Worm (Caenorhabditis elegans) whole organism, L3 larva: ENCODE measurements around the gene F54C9.11.

ENCODE experiments used
- ZK546.5 ChIP-seq: sonication (generic microtip); optimal IDR thresholded peaks from 2 replicates; lab custom pipeline; 2017; ENCODE audit warnings: missing biosample characterization, missing genetic modification characterization
- aly-2 ChIP-seq: fragments of 150-350 bp; optimal IDR thresholded peaks from 2 replicates; lab custom pipeline; 2014; ENCODE audit warnings: missing biosample characterization, missing genetic modification characterization
- ama-1 ChIP-seq: fragments of 150-350 bp; optimal IDR thresholded peaks from 2 replicates; lab custom pipeline; 2018
- ceh-16 ChIP-seq: sonication (generic microtip); optimal IDR thresholded peaks from 2 replicates; lab custom pipeline; 2017; ENCODE audit warnings: missing biosample characterization, missing genetic modification characterization
- ceh-82 ChIP-seq: fragments of 150-350 bp; optimal IDR thresholded peaks from 2 replicates; lab custom pipeline; 2014; ENCODE audit warnings: missing biosample characterization, missing genetic modification characterization
- daf-12 ChIP-seq: fragments of 150-350 bp; optimal IDR thresholded peaks from 2 replicates; lab custom pipeline; 2014; ENCODE audit warnings: missing biosample characterization, missing genetic modification reagents, missing genetic modification characterization
- egl-5 ChIP-seq: fragments of 150-350 bp; optimal IDR thresholded peaks from 2 replicates; lab custom pipeline; 2017; ENCODE audit warnings: missing biosample characterization, missing genetic modification reagents, missing genetic modification characterization, inconsistent platforms
- elt-1 ChIP-seq: fragments of 150-350 bp; optimal IDR thresholded peaks from 2 replicates; lab custom pipeline; 2014; ENCODE audit warnings: missing biosample characterization, missing genetic modification characterization
- elt-2 ChIP-seq: sonication (generic microtip); optimal IDR thresholded peaks from 2 replicates; lab custom pipeline; 2016; ENCODE audit warnings: missing genetic modification reagents, mild to moderate bottlenecking, missing genetic modification characterization, missing compliant biosample characterization
- elt-3 ChIP-seq, 3 experiments: fragments of 150-350 bp in 1 of 3; sonication (generic microtip) in 2 of 3; optimal IDR thresholded peaks; 2 replicates in 2 of 3; 4 replicates in 1 of 3; lab custom pipeline; 2014 to 2017; ENCODE audit warnings: missing biosample characterization in 3 of 3, missing genetic modification characterization in 3 of 3
- eor-1 ChIP-seq, 2 experiments: fragments of 150-350 bp; optimal IDR thresholded peaks; 2 replicates each; lab custom pipeline; 2014 to 2018; ENCODE audit warnings: missing biosample characterization in 2 of 2, missing genetic modification characterization in 2 of 2
- fkh-2 ChIP-seq: fragments of 150-350 bp; optimal IDR thresholded peaks from 2 replicates; lab custom pipeline; 2014; ENCODE audit warnings: missing biosample characterization, missing genetic modification reagents, missing genetic modification characterization
- hmg-11 ChIP-seq: sonication (generic microtip); optimal IDR thresholded peaks from 2 replicates; lab custom pipeline; 2016; ENCODE audit warnings: missing genetic modification characterization, missing compliant biosample characterization
- jun-1 ChIP-seq: fragments of 150-350 bp; optimal IDR thresholded peaks from 2 replicates; lab custom pipeline; 2014; ENCODE audit warnings: missing biosample characterization, missing genetic modification reagents, missing genetic modification characterization
- lin-15B ChIP-seq: fragments of 150-350 bp; optimal IDR thresholded peaks from 2 replicates; lab custom pipeline; 2014; ENCODE audit warnings: missing biosample characterization, missing genetic modification characterization
- lin-39 ChIP-seq: fragments of 150-350 bp; optimal IDR thresholded peaks from 2 replicates; lab custom pipeline; 2018; ENCODE audit warnings: missing biosample characterization, missing genetic modification reagents, missing genetic modification characterization
- lsy-12 ChIP-seq: sonication (generic microtip); optimal IDR thresholded peaks from 2 replicates; lab custom pipeline; 2016; ENCODE audit warnings: mild to moderate bottlenecking, missing genetic modification characterization, missing compliant biosample characterization
- mdl-1 ChIP-seq: fragments of 150-350 bp; optimal IDR thresholded peaks from 2 replicates; lab custom pipeline; 2014; ENCODE audit warnings: missing biosample characterization, missing genetic modification characterization
- mml-1 ChIP-seq: fragments of 150-350 bp; sonication (generic microtip); optimal IDR thresholded peaks from 3 replicates; lab custom pipeline; 2014; ENCODE audit warnings: missing biosample characterization, missing genetic modification characterization
- nhr-12 ChIP-seq: fragments of 150-350 bp; optimal IDR thresholded peaks from 2 replicates; lab custom pipeline; 2014; ENCODE audit warnings: missing biosample characterization, missing genetic modification characterization
- nhr-23 ChIP-seq: fragments of 150-350 bp; optimal IDR thresholded peaks from 2 replicates; lab custom pipeline; 2014; ENCODE audit warnings: missing biosample characterization, missing genetic modification reagents, missing genetic modification characterization
- nhr-237 ChIP-seq: fragments of 150-350 bp; optimal IDR thresholded peaks from 2 replicates; lab custom pipeline; 2014; ENCODE audit warnings: missing biosample characterization, missing genetic modification characterization
- nhr-28 ChIP-seq: fragments of 150-350 bp; optimal IDR thresholded peaks from 2 replicates; lab custom pipeline; 2014; ENCODE audit warnings: missing biosample characterization, missing genetic modification characterization
- nhr-43 ChIP-seq: sonication (generic microtip); optimal IDR thresholded peaks from 2 replicates; lab custom pipeline; 2016; ENCODE audit warnings: mild to moderate bottlenecking, missing genetic modification characterization, missing compliant biosample characterization; ENCODE audit not compliant: poor library complexity, severe bottlenecking
- nhr-67 ChIP-seq: fragments of 150-350 bp; optimal IDR thresholded peaks from 2 replicates; lab custom pipeline; 2014; ENCODE audit warnings: missing biosample characterization, missing genetic modification characterization
- nhr-77 ChIP-seq: fragments of 150-350 bp; optimal IDR thresholded peaks from 2 replicates; lab custom pipeline; 2014; ENCODE audit warnings: missing biosample characterization, missing genetic modification characterization
- pha-4 ChIP-seq: fragments of 150-350 bp; optimal IDR thresholded peaks from 2 replicates; lab custom pipeline; 2014; ENCODE audit warnings: missing biosample characterization, missing genetic modification reagents, missing genetic modification characterization
- pqm-1 ChIP-seq: fragments of 150-350 bp; optimal IDR thresholded peaks from 2 replicates; lab custom pipeline; 2017; ENCODE audit warnings: missing biosample characterization, missing genetic modification characterization, inconsistent platforms
- sea-2 ChIP-seq: fragments of 150-350 bp; sonication (generic microtip); optimal IDR thresholded peaks from 4 replicates; lab custom pipeline; 2014; ENCODE audit warnings: missing biosample characterization, missing genetic modification reagents, missing genetic modification characterization
- snpc-4 ChIP-seq: fragments of 150-350 bp; optimal IDR thresholded peaks from 2 replicates; lab custom pipeline; 2014; ENCODE audit warnings: missing biosample characterization, missing genetic modification characterization
- tbx-2 ChIP-seq: sonication (generic microtip); optimal IDR thresholded peaks from 2 replicates; lab custom pipeline; 2016; ENCODE audit warnings: mild to moderate bottlenecking, missing genetic modification characterization, missing compliant biosample characterization
- unc-39 ChIP-seq: sonication (generic microtip); optimal IDR thresholded peaks from 4 replicates; lab custom pipeline; 2017; ENCODE audit warnings: missing biosample characterization, missing genetic modification characterization
- unc-62 ChIP-seq: fragments of 150-350 bp; sonication (generic microtip); optimal IDR thresholded peaks from 4 replicates; lab custom pipeline; 2014; ENCODE audit warnings: missing biosample characterization, missing genetic modification reagents, missing genetic modification characterization
- zag-1 ChIP-seq: fragments of 150-350 bp; optimal IDR thresholded peaks from 2 replicates; lab custom pipeline; 2014; ENCODE audit warnings: missing biosample characterization, missing genetic modification characterization
- ztf-11 ChIP-seq: fragments of 150-350 bp; optimal IDR thresholded peaks from 2 replicates; lab custom pipeline; 2014; ENCODE audit warnings: missing biosample characterization, missing genetic modification characterization

F54C9.11 gene

DNA sequence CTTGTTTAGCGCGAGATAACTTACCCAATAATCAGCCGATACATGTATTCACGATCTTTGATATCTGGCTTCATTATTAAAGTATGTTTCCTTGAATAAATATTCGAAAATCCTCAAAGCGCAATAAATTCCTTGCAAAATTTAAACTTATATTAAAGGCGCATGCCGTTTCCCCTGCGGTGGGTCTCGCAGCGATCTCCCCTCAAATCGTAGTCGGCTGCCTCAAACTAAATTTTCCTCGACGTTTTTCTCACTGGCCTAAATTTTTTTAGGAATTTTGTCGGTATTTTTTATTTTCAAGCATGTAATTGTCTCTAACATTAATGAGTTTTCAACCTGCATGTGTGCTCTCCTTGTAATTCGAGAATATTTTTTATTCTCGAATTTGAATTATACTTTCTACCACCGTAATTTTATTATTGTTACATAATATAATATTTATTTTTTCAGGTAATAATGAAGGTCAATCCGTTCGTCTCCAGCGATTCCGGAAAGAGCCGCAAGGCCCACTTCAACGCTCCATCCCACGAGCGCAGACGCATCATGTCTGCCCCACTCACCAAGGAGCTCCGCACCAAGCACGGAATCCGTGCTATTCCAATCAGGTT, 17.6 kb upstream of the F54C9.11 start, which contains the start of the genes cpf-1 and rpl-26 (continued):
- TF ChIP-seq snpc-4 (peak; percentile 90), sea-2 (no peak), zag-1 (tag; lab: Kevin White, UChicago) (no peak), lsy-12 (no peak), nhr-23 (tag; lab: Kevin White, UChicago) (peak; percentile 69), nhr-237 (tag; lab: Kevin White, UChicago) (no peak), unc-62 (GFP tag; lab: Kevin White, UChicago) (no peak), pha-4 (tag; lab: Kevin White, UChicago) (no peak), nhr-77 (tag; lab: Kevin White, UChicago) (no peak), unc-39 (tag; lab: Kevin White, UChicago) (no peak)

- TF ChIP-seq lin-15B (tag; lab: Kevin White, UChicago) (no peak), egl-5 (no peak), elt-1 (no peak), tbx-2 (tag; lab: Kevin White, UChicago) (no peak), nhr-23 (tag; lab: Kevin White, UChicago) (no peak), daf-12 (no peak), unc-62 (GFP tag; lab: Kevin White, UChicago) (no peak), elt-2 (no peak), pha-4 (tag; lab: Kevin White, UChicago) (no peak), lsy-12 (no peak), hmg-11 (tag; lab: Kevin White, UChicago) (no peak), nhr-237 (tag; lab: Kevin White, UChicago) (no peak), pqm-1 (tag; lab: Kevin White, UChicago) (no peak), eor-1 (tag; optimal IDR thresholded peaks at IDR 0.05; lab: Kevin White, UChicago) (no peak)
Observed at ce11 chrII:8600165-8600564, 15.3 kb upstream of the F54C9.11 start, which contains the start of gene pigg-1. TSS of gene pigg-1 (minus strand) at chrII:8600265.

DNA sequence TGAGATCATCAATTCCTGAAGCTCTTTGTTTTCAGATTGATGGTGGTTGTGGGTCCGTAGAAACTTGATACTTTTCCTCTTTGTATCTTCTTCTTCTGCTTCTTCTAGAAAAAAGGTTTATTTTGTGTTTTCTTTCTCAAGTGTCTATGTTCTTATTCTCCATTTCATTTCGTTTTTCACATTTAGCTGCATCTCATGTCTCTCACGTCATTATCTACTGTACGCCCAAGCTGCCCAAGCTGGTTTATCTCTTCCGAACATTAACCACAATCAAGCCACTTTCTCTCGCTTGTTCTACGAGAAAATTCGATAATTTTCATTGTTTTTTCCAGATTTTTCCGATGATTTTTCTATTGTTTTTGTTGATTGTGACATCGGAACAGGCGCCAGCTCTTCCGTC, 14.3 kb upstream of the F54C9.11 start, which contains the start of gene F28C6.5:
F28C6.5 (plus strand) TSS at position 301 of the 400 bp plus-strand sequence.
- TF ChIP-seq daf-12 (no peak), elt-3 (tag; optimal IDR thresholded peaks at IDR 0.05; lab: Kevin White, UChicago) (no peak), aly-2 (tag; lab: Kevin White, UChicago) (no peak), ceh-82 (tag; lab: Kevin White, UChicago) (no peak), nhr-43 (tag; lab: Kevin White, UChicago) (no peak), mdl-1 (tag; lab: Kevin White, UChicago) (no peak), ceh-16 (tag; lab: Kevin White, UChicago) (no peak), tbx-2 (tag; lab: Kevin White, UChicago) (no peak), ama-1 (lab: Kevin White, UChicago) (no peak), nhr-67 (tag; lab: Kevin White, UChicago) (no peak), nhr-28 (tag; lab: Kevin White, UChicago) (no peak)
- TF ChIP-seq, all 47 proteins: peak for 0

DNA sequence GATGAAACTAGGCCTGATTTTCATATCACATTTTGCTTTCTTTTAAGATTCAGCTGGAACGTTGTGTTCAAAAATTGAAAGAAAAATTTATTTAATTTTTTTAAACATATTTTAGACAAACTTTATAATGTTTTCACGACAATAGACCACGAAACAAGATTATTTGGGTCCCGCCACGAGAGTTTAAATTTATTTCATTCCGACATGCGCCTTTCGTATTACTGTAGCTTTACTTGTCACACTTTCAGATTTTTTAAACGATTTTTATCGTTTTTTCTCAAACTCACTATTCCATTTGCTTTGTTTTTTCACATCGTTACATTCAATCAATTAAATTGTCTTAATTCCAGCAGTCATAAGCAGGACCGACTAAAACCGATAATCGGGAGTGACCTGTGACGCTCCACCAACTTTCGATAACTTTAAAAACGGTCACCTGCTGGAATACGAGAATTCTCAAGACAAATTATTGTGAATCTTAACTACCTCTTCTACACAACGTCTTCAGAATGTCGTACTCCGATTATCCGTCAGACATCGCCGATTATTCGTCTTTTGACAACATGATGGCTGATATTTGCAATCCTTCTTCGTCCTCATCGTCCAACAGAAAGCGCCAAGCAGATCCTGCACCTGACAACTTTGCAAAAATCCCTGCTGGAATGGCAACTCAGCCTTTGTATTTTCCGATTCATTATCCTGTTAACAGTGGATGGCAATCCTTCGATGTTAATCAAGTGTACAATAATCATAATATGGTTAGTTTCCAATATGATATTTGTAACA, 9.1 kb upstream of the F54C9.11 start, which contains the start of gene aptf-3:
aptf-3 (plus strand) TSS at position 351 of the 786 bp plus-strand sequence.
- no peak for TF ChIP-seq ztf-11 (tag; lab: Kevin White, UChicago)
- no peak for TF ChIP-seq elt-3 (tag; optimal IDR thresholded peaks at IDR 0.05; lab: Kevin White, UChicago)

DNA sequence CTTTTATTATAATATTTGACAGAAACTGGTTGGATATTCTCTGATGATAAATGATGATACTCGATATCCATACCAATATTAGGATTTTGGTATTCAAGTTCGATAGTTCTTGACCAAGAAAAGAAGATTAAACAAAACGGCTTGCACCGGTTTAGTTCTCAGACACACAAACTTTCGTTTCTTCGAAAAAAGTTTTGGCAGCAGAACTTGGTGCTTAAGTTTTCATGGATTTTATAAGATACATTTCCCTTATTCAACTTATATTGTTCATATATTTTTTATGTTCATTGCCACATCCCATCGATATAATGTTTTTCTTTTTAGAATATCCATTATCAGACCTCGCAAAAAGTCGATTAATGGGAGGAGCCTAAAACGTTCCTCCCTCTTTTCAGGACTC, 5.8 kb upstream of the F54C9.11 start, which contains the start of gene aptf-4:
aptf-4 (plus strand) TSS at position 301 of the 400 bp plus-strand sequence.
- no peak for TF ChIP-seq mml-1 (tag; lab: Kevin White, UChicago)
- no peak for TF ChIP-seq nhr-12
- no peak for TF ChIP-seq fkh-2 (tag; lab: Kevin White, UChicago)
- TF ChIP-seq ZK546.5 (tag; lab: Kevin White, UChicago): no peak
- no peak for TF ChIP-seq snpc-4
- TF ChIP-seq ztf-11 (tag; lab: Kevin White, UChicago): no peak
- TF ChIP-seq nhr-67 (tag; lab: Kevin White, UChicago): no peak
- no peak for TF ChIP-seq elt-1
- no peak for TF ChIP-seq ceh-82 (tag; lab: Kevin White, UChicago)
- TF ChIP-seq unc-62 (GFP tag; lab: Kevin White, UChicago): no peak
- TF ChIP-seq lin-39: no peak
- TF ChIP-seq tbx-2 (tag; lab: Kevin White, UChicago): no peak
- no peak for TF ChIP-seq jun-1
